Worm (Caenorhabditis elegans): ENCODE data around the gene C44B11.6.

DNA sequence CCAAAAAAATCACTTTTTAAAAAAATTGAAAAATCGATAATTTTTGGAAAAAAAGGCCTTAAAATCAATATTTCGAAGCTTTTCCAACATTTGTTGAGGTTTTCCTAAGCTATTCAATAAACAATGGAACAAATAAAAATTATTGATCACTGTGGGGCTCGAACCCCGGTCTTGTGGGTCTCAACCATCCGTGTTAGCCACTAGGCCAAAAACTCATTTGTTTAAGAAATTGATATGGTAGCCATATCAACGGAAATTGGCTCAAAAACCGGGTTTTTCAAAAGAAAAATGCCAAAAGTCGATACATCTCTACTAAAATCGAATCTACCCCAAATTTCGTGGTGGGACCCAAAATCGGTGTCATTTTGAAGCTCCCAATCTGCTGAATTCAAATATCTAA, 40.9 kb upstream of the C44B11.6 start:
- no peak for TF ChIP-seq pqm-1 (tag; optimal IDR thresholded peaks at IDR 0.05)
- TF ChIP-seq lin-35 (GFP tag; optimal IDR thresholded peaks at IDR 0.05) = no peak
- TF ChIP-seq lsy-2 (tag; optimal IDR thresholded peaks at IDR 0.05) = no peak
- TF ChIP-seq lir-3 (tag; optimal IDR thresholded peaks at IDR 0.05; ENCODE audit: poor library complexity) = no peak
- TF ChIP-seq hpl-2 (GFP tag; optimal IDR thresholded peaks at IDR 0.05) = no peak
- TF ChIP-seq nhr-20 (tag; optimal IDR thresholded peaks at IDR 0.05) = no peak
- TF ChIP-seq snpc-4 (tag; optimal IDR thresholded peaks at IDR 0.05) = no peak
- no peak for TF ChIP-seq elt-2 (tag; optimal IDR thresholded peaks at IDR 0.05)
- TF ChIP-seq mep-1 (tag; optimal IDR thresholded peaks at IDR 0.05) = no peak

All from whole organism, L1 larva.